Fruit fly (Drosophila melanogaster): Measurements from ENCODE around the gene Gs1.
A peak's percentile ranks its signal among the peaks of the same experiment; 100 is the strongest.

Gene Gs1

dm6 chr2L:120492-121455 lies 11.1 kb upstream of the Gs1 start:
- peak; percentile 6 for TF ChIP-seq psq (GFP tag; optimal IDR thresholded peaks at IDR 0.05)
- peak; percentile 45 for TF ChIP-seq fru (GFP tag; optimal IDR thresholded peaks at IDR 0.05)
- TF ChIP-seq woc (GFP tag; optimal IDR thresholded peaks at IDR 0.05): peak; percentile 65
- TF ChIP-seq h (GFP tag; optimal IDR thresholded peaks at IDR 0.05): peak; percentile 62
- peak in 1 of 2 experiments; percentile 8 for TF ChIP-seq dl (GFP tag; optimal IDR thresholded peaks at IDR 0.05; ENCODE audit: insufficient read depth in 1 of 2, partially characterized antibody in 2 of 2)
- TF ChIP-seq OdsH (GFP tag; optimal IDR thresholded peaks at IDR 0.05): peak; percentile 21
- no peak for TF ChIP-seq Dfd (GFP tag; optimal IDR thresholded peaks at IDR 0.05)
- TF ChIP-seq br (GFP tag; optimal IDR thresholded peaks at IDR 0.05): peak; percentile 73
- no peak for TF ChIP-seq dmrt93B (GFP tag; optimal IDR thresholded peaks at IDR 0.05)
- TF ChIP-seq Hr83 (GFP tag; optimal IDR thresholded peaks at IDR 0.05; ENCODE audit: poor library complexity, severe bottlenecking): no peak
- peak in 1 of 2 experiments; percentile 47 for TF ChIP-seq foxo (GFP tag; optimal IDR thresholded peaks at IDR 0.05)
- peak; percentile 26 for TF ChIP-seq rgr (GFP tag; optimal IDR thresholded peaks at IDR 0.05)
- TF ChIP-seq Hnf4 (GFP tag; optimal IDR thresholded peaks at IDR 0.05): peak; percentile 33

dm6 chr2L:121456-121831 lies 10.4 kb upstream of the Gs1 start, which contains the start of gene CG4822:
TSS of gene CG4822 (minus strand) at chr2L:121754.
- TF ChIP-seq Abd-B (GFP tag; optimal IDR thresholded peaks at IDR 0.05): no peak
- no peak for TF ChIP-seq Sp1 (GFP tag; optimal IDR thresholded peaks at IDR 0.05)
- no peak for TF ChIP-seq GATAd (GFP tag; optimal IDR thresholded peaks at IDR 0.05)
- TF ChIP-seq CG9705 (GFP tag; optimal IDR thresholded peaks at IDR 0.05): no peak
- TF ChIP-seq usp (GFP tag; optimal IDR thresholded peaks at IDR 0.05): no peak
- no peak for TF ChIP-seq jim (GFP tag; optimal IDR thresholded peaks at IDR 0.05)

dm6 chr2L:122167-123006 lies 9.5 kb upstream of the Gs1 start:
- TF ChIP-seq tai (GFP tag; optimal IDR thresholded peaks at IDR 0.05) (peak; percentile 26), CrebA (GFP tag; optimal IDR thresholded peaks at IDR 0.05; ENCODE audit: borderline replicate concordance) (no peak)

dm6 chr2L:123007-123327 lies 8.9 kb upstream of the Gs1 start:
- TF ChIP-seq woc (GFP tag; optimal IDR thresholded peaks at IDR 0.05): no peak
- no peak for TF ChIP-seq Dif (GFP tag; optimal IDR thresholded peaks at IDR 0.05; ENCODE audit: partially characterized antibody)
- TF ChIP-seq psq (GFP tag; optimal IDR thresholded peaks at IDR 0.05): no peak
- TF ChIP-seq dl (GFP tag; optimal IDR thresholded peaks at IDR 0.05; ENCODE audit: insufficient read depth in 1 of 2, partially characterized antibody in 2 of 2): no peak
- no peak for TF ChIP-seq Abd-B (GFP tag; optimal IDR thresholded peaks at IDR 0.05)
- TF ChIP-seq N (GFP tag; optimal IDR thresholded peaks at IDR 0.05): no peak
- TF ChIP-seq lola (GFP tag; optimal IDR thresholded peaks at IDR 0.05): no peak
- TF ChIP-seq HLH106 (tag; optimal IDR thresholded peaks at IDR 0.05): no peak
- TF ChIP-seq Rel (GFP tag; optimal IDR thresholded peaks at IDR 0.05): no peak
- no peak for TF ChIP-seq Rel (tag; optimal IDR thresholded peaks at IDR 0.05)
- no peak for TF ChIP-seq fru (GFP tag; optimal IDR thresholded peaks at IDR 0.05)
- no peak for TF ChIP-seq Mio (GFP tag; optimal IDR thresholded peaks at IDR 0.05)
- no peak for TF ChIP-seq sv (GFP tag; optimal IDR thresholded peaks at IDR 0.05)
- TF ChIP-seq Sp1 (GFP tag; optimal IDR thresholded peaks at IDR 0.05): no peak
- no peak for TF ChIP-seq Jra (GFP tag; optimal IDR thresholded peaks at IDR 0.05)
- no peak for TF ChIP-seq GATAd (GFP tag; optimal IDR thresholded peaks at IDR 0.05)
- no peak for TF ChIP-seq Hnf4 (GFP tag; optimal IDR thresholded peaks at IDR 0.05)
- no peak for TF ChIP-seq jim (GFP tag; optimal IDR thresholded peaks at IDR 0.05)

Measured in whole organism, wandering third instar larva.